Worm (Caenorhabditis elegans): ENCODE results near the gene F55A11.1.

ce11 chrV:11789474-11789873, 25.3 kb upstream of the F55A11.1 start, which contains the start of gene D2023.1:
- TF ChIP-seq skn-1 (tag; optimal IDR thresholded peaks at IDR 0.05) (no peak), nhr-11 (tag; optimal IDR thresholded peaks at IDR 0.05) (no peak), elt-3 (tag; optimal IDR thresholded peaks at IDR 0.05) (no peak), ama-1 (optimal IDR thresholded peaks at IDR 0.05) (no peak), ztf-4 (tag; optimal IDR thresholded peaks at IDR 0.05) (no peak), tbx-2 (tag; optimal IDR thresholded peaks at IDR 0.05) (no peak), aly-2 (tag; optimal IDR thresholded peaks at IDR 0.05) (no peak), unc-62 (GFP tag; optimal IDR thresholded peaks at IDR 0.05) (no peak), egl-27 (tag; optimal IDR thresholded peaks at IDR 0.05) (no peak), zag-1 (tag; optimal IDR thresholded peaks at IDR 0.05) (no peak), pqm-1 (tag; optimal IDR thresholded peaks at IDR 0.05) (no peak), ceh-9 (tag; optimal IDR thresholded peaks at IDR 0.05) (no peak)

Measured in whole organism, L3 larva.